Worm (Caenorhabditis elegans) whole organism, L1 larva: ENCODE results near the gene Y37H2C.4.

Source experiments
- C16A3.4 ChIP-seq: fragments of 150-350 bp; optimal IDR thresholded peaks from 2 replicates; lab custom pipeline; 2014; ENCODE audit warnings: missing biosample characterization, missing genetic modification characterization
- F16B12.6 ChIP-seq: fragments of 150-350 bp; optimal IDR thresholded peaks from 2 replicates; lab custom pipeline; 2014; ENCODE audit warnings: missing biosample characterization, missing genetic modification characterization
- ama-1 ChIP-seq: fragments of 150-350 bp; optimal IDR thresholded peaks from 2 replicates; lab custom pipeline; 2014
- ceh-63 ChIP-seq: fragments of 200-800 bp; sonication (Bioruptor generic); optimal IDR thresholded peaks from 2 replicates; lab custom pipeline; 2018; ENCODE audit warnings: mild to moderate bottlenecking, missing genetic modification characterization, missing compliant biosample characterization
- ceh-8 ChIP-seq: fragments of 200-800 bp; sonication (Bioruptor generic); optimal IDR thresholded peaks from 2 replicates; lab custom pipeline; 2018; ENCODE audit warnings: mild to moderate bottlenecking, missing genetic modification characterization, moderate library complexity, missing compliant biosample characterization
- ceh-82 ChIP-seq, 3 experiments: fragments of 150-350 bp in 1 of 3; sonication (generic microtip) in 2 of 3; optimal IDR thresholded peaks; 2 replicates each; lab custom pipeline; 2014 to 2017; ENCODE audit warnings: missing biosample characterization in 3 of 3, missing genetic modification characterization in 3 of 3
- ceh-88 ChIP-seq: fragments of 200-800 bp; sonication (Bioruptor generic); IDR thresholded peaks from 2 replicates; pipeline ENCODE4 v1.3.6; 2022; ENCODE audit warnings: missing genetic modification characterization, missing compliant biosample characterization
- dpl-1 ChIP-seq, 3 experiments: fragments of 150-350 bp in 2 of 3; sonication (generic microtip) in 1 of 3; optimal IDR thresholded peaks; 2 replicates each; lab custom pipeline; 2014 to 2017; ENCODE audit warnings: missing biosample characterization in 3 of 3, missing genetic modification characterization in 3 of 3, missing genetic modification reagents in 3 of 3
- dsc-1 ChIP-seq: sonication (generic microtip); optimal IDR thresholded peaks from 2 replicates; lab custom pipeline; 2016; ENCODE audit warnings: mild to moderate bottlenecking, missing genetic modification characterization, missing compliant biosample characterization
- efl-1 ChIP-seq, 4 experiments: fragments of 150-350 bp; optimal IDR thresholded peaks in 3 of 4; peaks in 1 of 4; 1 replicate in 1 of 4; 2 replicates in 3 of 4; lab custom pipeline; 2014; ENCODE audit warnings: missing biosample characterization in 2 of 4, missing genetic modification characterization in 2 of 4, missing genetic modification reagents in 2 of 4
- egl-13 ChIP-seq: sonication (generic microtip); optimal IDR thresholded peaks from 2 replicates; lab custom pipeline; 2016; ENCODE audit warnings: missing genotype, missing genetic modification reagents, missing genetic modification characterization, missing compliant biosample characterization
- elt-2 ChIP-seq: sonication (generic microtip); optimal IDR thresholded peaks from 2 replicates; lab custom pipeline; 2016; ENCODE audit warnings: missing genetic modification characterization, mild to moderate bottlenecking, inconsistent platforms, missing compliant biosample characterization, missing genetic modification reagents
- elt-3 ChIP-seq, 6 experiments: fragments of 150-350 bp in 1 of 6; sonication (generic microtip); optimal IDR thresholded peaks; 2 replicates each; lab custom pipeline; 2017 to 2018; ENCODE audit warnings: missing biosample characterization in 6 of 6, missing genetic modification characterization in 6 of 6, inconsistent platforms in 1 of 6
- fkh-4 ChIP-seq: sonication (generic microtip); optimal IDR thresholded peaks from 2 replicates; lab custom pipeline; 2016; ENCODE audit warnings: missing compliant biosample characterization, missing genetic modification characterization, borderline replicate concordance
- fkh-8 ChIP-seq: sonication (generic microtip); optimal IDR thresholded peaks from 2 replicates; lab custom pipeline; 2016; ENCODE audit warnings: mild to moderate bottlenecking, missing genetic modification characterization, missing compliant biosample characterization
- hlh-4 ChIP-seq: sonication (generic microtip); optimal IDR thresholded peaks from 2 replicates; lab custom pipeline; 2016; ENCODE audit warnings: mild to moderate bottlenecking, missing genetic modification characterization, missing compliant biosample characterization
- lin-13 ChIP-seq: fragments of 150-350 bp; optimal IDR thresholded peaks from 2 replicates; lab custom pipeline; 2014; ENCODE audit warnings: missing biosample characterization, missing genetic modification reagents, missing genetic modification characterization
- lin-35 ChIP-seq, 2 experiments: fragments of 150-350 bp; optimal IDR thresholded peaks; 2 replicates each; lab custom pipeline; 2014; ENCODE audit warnings: missing biosample characterization in 2 of 2, missing genetic modification characterization in 2 of 2, missing genetic modification reagents in 2 of 2
- lsy-2 ChIP-seq, 2 experiments: fragments of 150-350 bp; optimal IDR thresholded peaks; 2 replicates each; lab custom pipeline; 2014; ENCODE audit warnings: missing biosample characterization in 2 of 2, missing genetic modification characterization in 2 of 2
- mdl-1 ChIP-seq, 2 experiments: fragments of 150-350 bp; optimal IDR thresholded peaks; 2 replicates each; lab custom pipeline; 2014 to 2017; ENCODE audit warnings: missing biosample characterization in 2 of 2, missing genetic modification characterization in 2 of 2, inconsistent platforms in 1 of 2
- nhr-19 ChIP-seq: fragments of 200-800 bp; sonication (Bioruptor generic); conservative IDR thresholded peaks from 2 replicates; pipeline ENCODE4 v1.3.6; 2022; ENCODE audit warnings: missing genetic modification characterization, missing compliant biosample characterization
- nhr-20 ChIP-seq: sonication (generic microtip); optimal IDR thresholded peaks from 2 replicates; lab custom pipeline; 2016; ENCODE audit warnings: mild to moderate bottlenecking, missing genetic modification characterization, missing compliant biosample characterization
- nhr-237 ChIP-seq: fragments of 150-350 bp; optimal IDR thresholded peaks from 2 replicates; lab custom pipeline; 2014; ENCODE audit warnings: missing biosample characterization, missing genetic modification characterization
- nhr-47 ChIP-seq: sonication (generic microtip); optimal IDR thresholded peaks from 2 replicates; lab custom pipeline; 2016; ENCODE audit warnings: mild to moderate bottlenecking, missing genetic modification characterization, moderate library complexity, missing compliant biosample characterization
- nhr-71 ChIP-seq: sonication (generic microtip); optimal IDR thresholded peaks from 2 replicates; lab custom pipeline; 2016; ENCODE audit warnings: mild to moderate bottlenecking, missing genetic modification characterization, moderate library complexity, missing compliant biosample characterization
- nhr-77 ChIP-seq: fragments of 150-350 bp; optimal IDR thresholded peaks from 2 replicates; lab custom pipeline; 2014; ENCODE audit warnings: missing biosample characterization, missing genetic modification characterization
- nhr-85 ChIP-seq: sonication (generic microtip); peaks from one replicate; lab custom pipeline; 2016; ENCODE audit warnings: missing genetic modification characterization, inconsistent platforms, missing compliant biosample characterization
- nhr-90 ChIP-seq: sonication (generic microtip); optimal IDR thresholded peaks from 2 replicates; lab custom pipeline; 2016; ENCODE audit warnings: mild to moderate bottlenecking, missing genetic modification characterization, missing compliant biosample characterization; ENCODE audit not compliant: poor library complexity
- pag-3 ChIP-seq: sonication (generic microtip); optimal IDR thresholded peaks from 2 replicates; lab custom pipeline; 2017; ENCODE audit warnings: missing genetic modification characterization, mild to moderate bottlenecking, missing compliant biosample characterization, antibody characterized with exemption, borderline replicate concordance; ENCODE audit not compliant: insufficient read depth
- snpc-4 ChIP-seq: fragments of 150-350 bp; optimal IDR thresholded peaks from 2 replicates; lab custom pipeline; 2014; ENCODE audit warnings: missing biosample characterization, missing genetic modification characterization
- sox-4 ChIP-seq: sonication (generic microtip); optimal IDR thresholded peaks from 2 replicates; lab custom pipeline; 2016; ENCODE audit warnings: missing genetic modification characterization, missing compliant biosample characterization
- sptf-1 ChIP-seq: fragments of 150-350 bp; optimal IDR thresholded peaks from 2 replicates; lab custom pipeline; 2014; ENCODE audit warnings: missing biosample characterization, missing genetic modification characterization
- sup-37 ChIP-seq: fragments of 200-800 bp; sonication (Bioruptor generic); optimal IDR thresholded peaks from 2 replicates; lab custom pipeline; 2018; ENCODE audit warnings: mild to moderate bottlenecking, missing genetic modification characterization, missing compliant biosample characterization
- swsn-7 ChIP-seq: sonication (generic microtip); optimal IDR thresholded peaks from 2 replicates; lab custom pipeline; 2016; ENCODE audit warnings: missing genetic modification characterization, missing compliant biosample characterization
- tbx-2 ChIP-seq: sonication (generic microtip); optimal IDR thresholded peaks from 2 replicates; lab custom pipeline; 2016; ENCODE audit warnings: missing genetic modification characterization, missing compliant biosample characterization
- vab-15 ChIP-seq: sonication (generic microtip); optimal IDR thresholded peaks from 2 replicates; lab custom pipeline; 2017; ENCODE audit warnings: missing genotype, mild to moderate bottlenecking, missing genetic modification characterization, missing compliant biosample characterization
- xbp-1 ChIP-seq: sonication (generic microtip); optimal IDR thresholded peaks from 2 replicates; lab custom pipeline; 2016; ENCODE audit warnings: missing genetic modification characterization, missing compliant biosample characterization
- zag-1 ChIP-seq: fragments of 150-350 bp; optimal IDR thresholded peaks from 2 replicates; lab custom pipeline; 2014; ENCODE audit warnings: missing biosample characterization, missing genetic modification characterization
- ztf-4 ChIP-seq: fragments of 150-350 bp; optimal IDR thresholded peaks from 2 replicates; lab custom pipeline; 2014; ENCODE audit warnings: missing biosample characterization, missing genetic modification characterization

Gene Y37H2C.4

DNA sequence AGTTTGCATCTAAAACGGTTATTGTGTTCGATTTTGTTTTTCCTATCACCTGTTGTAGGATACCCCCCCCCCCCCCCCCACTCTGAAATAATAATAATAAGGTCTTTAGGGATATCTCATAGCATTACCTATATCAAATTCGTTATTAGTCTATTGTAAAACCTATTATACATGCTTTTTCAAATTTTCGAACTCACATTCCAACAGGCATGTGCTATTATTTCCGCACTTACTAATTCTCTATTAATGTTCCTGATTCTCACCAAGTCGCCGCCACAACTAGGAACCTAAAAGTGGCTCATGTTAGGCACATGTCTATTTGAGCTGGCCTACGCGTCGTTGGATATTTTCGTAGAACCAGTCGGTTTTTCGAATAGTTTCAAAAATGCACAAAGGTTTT is at the start of gene Y37H2C.4:
Gene Y37H2C.4 (plus strand): TSS at position 301 of the 400 bp plus-strand sequence.
- no peak for TF ChIP-seq ceh-88 (GFP tag; lab: Robert Waterston, UW)
- no peak for TF ChIP-seq swsn-7 (tag; lab: Kevin White, UChicago)
- no peak for TF ChIP-seq sup-37 (GFP tag; lab: Kevin White, UChicago)
- TF ChIP-seq elt-3 (tag; optimal IDR thresholded peaks at IDR 0.05; lab: Kevin White, UChicago): no peak
- TF ChIP-seq dsc-1 (tag; lab: Kevin White, UChicago): no peak
- no peak for TF ChIP-seq vab-15 (tag; lab: Kevin White, UChicago)
- no peak for TF ChIP-seq ama-1 (lab: Kevin White, UChicago)
- TF ChIP-seq snpc-4 (tag; lab: Kevin White, UChicago): no peak
- TF ChIP-seq xbp-1: no peak
- no peak for TF ChIP-seq nhr-20 (tag; lab: Kevin White, UChicago)
- no peak for TF ChIP-seq fkh-8
- no peak for TF ChIP-seq ztf-4 (tag; lab: Kevin White, UChicago)
- TF ChIP-seq mdl-1 (tag; optimal IDR thresholded peaks at IDR 0.05; lab: Kevin White, UChicago): no peak
- no peak for TF ChIP-seq fkh-4 (tag; lab: Kevin White, UChicago)
- no peak for TF ChIP-seq egl-13

DNA sequence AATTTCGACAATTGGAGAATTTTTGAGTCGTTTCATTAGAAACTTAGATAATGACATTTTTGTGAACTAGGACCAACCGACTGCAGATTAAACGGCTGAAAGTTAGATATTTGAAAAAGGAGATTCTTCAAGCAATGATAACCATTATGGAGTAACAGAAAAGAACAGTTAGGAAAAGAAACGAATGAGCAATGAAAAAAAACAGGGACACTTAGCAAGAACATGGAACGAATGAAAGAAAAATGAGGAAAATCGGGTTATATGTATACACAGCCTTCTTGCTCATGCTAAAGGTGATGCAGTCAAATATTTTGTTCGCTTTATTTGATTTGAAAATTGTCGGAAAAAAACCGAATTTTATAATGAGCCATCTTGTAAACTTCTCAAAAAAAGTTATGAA is 46.1 kb upstream of the Y37H2C.4 start, which contains the start of gene F16H6.10:
Gene F16H6.10 (minus strand): TSS at position 101 of the 400 bp plus-strand sequence.
- no peak for TF ChIP-seq nhr-90

DNA sequence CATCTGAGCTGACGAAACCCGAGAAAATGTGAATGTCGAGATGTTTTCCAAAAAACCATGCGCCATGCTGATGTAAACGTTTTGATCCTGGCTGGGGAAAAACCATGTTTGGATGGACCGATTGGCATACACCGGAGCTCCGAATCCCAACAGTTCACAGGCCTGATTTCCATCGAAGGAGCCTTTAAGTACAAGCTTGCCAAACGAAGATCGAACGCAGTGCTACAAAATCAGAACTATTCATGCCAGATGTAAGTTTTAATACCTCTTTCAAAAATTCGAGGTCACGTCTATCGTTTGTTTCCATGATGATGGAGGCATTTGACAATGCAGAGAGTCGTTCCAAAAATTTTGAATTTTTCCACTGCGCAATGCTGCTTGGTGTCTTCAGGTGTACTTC is 34.7 kb upstream of the Y37H2C.4 start:
- no peak for TF ChIP-seq hlh-4 (tag; lab: Kevin White, UChicago)
- TF ChIP-seq efl-1 (optimal IDR thresholded peaks at IDR 0.05; lab: Kevin White, UChicago): no peak
- TF ChIP-seq efl-1 (GFP tag; optimal IDR thresholded peaks at IDR 0.05 in 1 of 2; lab: Kevin White, UChicago): no peak
- no peak for TF ChIP-seq C16A3.4
- TF ChIP-seq ceh-8 (GFP tag; lab: Kevin White, UChicago): no peak
- no peak for TF ChIP-seq tbx-2 (tag; lab: Kevin White, UChicago)
- TF ChIP-seq nhr-237 (tag; lab: Kevin White, UChicago): no peak
- no peak for TF ChIP-seq fkh-4 (tag; lab: Kevin White, UChicago)
- TF ChIP-seq F16B12.6 (tag; lab: Kevin White, UChicago): no peak
- no peak for TF ChIP-seq ceh-63
- TF ChIP-seq nhr-20 (tag; lab: Kevin White, UChicago): no peak
- no peak for TF ChIP-seq nhr-77 (tag; lab: Kevin White, UChicago)

- TF ChIP-seq efl-1 (optimal IDR thresholded peaks at IDR 0.05; lab: Kevin White, UChicago) (no peak), efl-1 (GFP tag; optimal IDR thresholded peaks at IDR 0.05 in 1 of 2; lab: Kevin White, UChicago) (no peak), lin-35 (GFP tag; optimal IDR thresholded peaks at IDR 0.05; lab: Kevin White, UChicago) (peak in 1 of 2 experiments; percentile 4)
These were observed 33.7 kb upstream of the Y37H2C.4 start, which contains the start of gene R10E8.3 for ce11 chrV:18236714-18237288. R10E8.3 (minus strand) TSS chrV:18236764.

ce11 chrV:18241328-18241727 is 29.2 kb upstream of the Y37H2C.4 start, which contains the start of gene R10E8.8:
R10E8.8 (minus strand) TSS chrV:18241670.
- TF ChIP-seq nhr-47 (tag; lab: Kevin White, UChicago): no peak
- TF ChIP-seq egl-13: no peak
- no peak for TF ChIP-seq mdl-1 (tag; optimal IDR thresholded peaks at IDR 0.05; lab: Kevin White, UChicago)
- TF ChIP-seq sox-4 (tag; lab: Kevin White, UChicago): no peak
- no peak for TF ChIP-seq efl-1 (optimal IDR thresholded peaks at IDR 0.05; lab: Kevin White, UChicago)
- TF ChIP-seq efl-1 (GFP tag; optimal IDR thresholded peaks at IDR 0.05 in 1 of 2; lab: Kevin White, UChicago): peak in 1 of 2 experiments; percentile 82
- no peak for TF ChIP-seq ceh-82 (tag; optimal IDR thresholded peaks at IDR 0.05; lab: Kevin White, UChicago)
- no peak for TF ChIP-seq sptf-1 (tag; lab: Kevin White, UChicago)
- TF ChIP-seq lin-13 (GFP tag; lab: Kevin White, UChicago): no peak
- TF ChIP-seq nhr-237 (tag; lab: Kevin White, UChicago): no peak
- no peak for TF ChIP-seq swsn-7 (tag; lab: Kevin White, UChicago)
- no peak for TF ChIP-seq nhr-71 (tag; lab: Kevin White, UChicago)
- no peak for TF ChIP-seq zag-1 (tag; lab: Kevin White, UChicago)
- TF ChIP-seq ztf-4 (tag; lab: Kevin White, UChicago): no peak
- peak; percentile 81 for TF ChIP-seq elt-2 (tag; lab: Kevin White, UChicago)
- TF ChIP-seq pag-3: no peak
- TF ChIP-seq nhr-85 (tag; lab: Kevin White, UChicago): no peak
- no peak for TF ChIP-seq ceh-8 (GFP tag; lab: Kevin White, UChicago)
- TF ChIP-seq dpl-1 (GFP tag; optimal IDR thresholded peaks at IDR 0.05; lab: Kevin White, UChicago): peak in 1 of 3 experiments; percentile 2
- no peak for TF ChIP-seq nhr-19
- TF ChIP-seq lsy-2 (tag; optimal IDR thresholded peaks at IDR 0.05; lab: Kevin White, UChicago): peak in 1 of 2 experiments; percentile 32
- TF ChIP-seq lin-35 (GFP tag; optimal IDR thresholded peaks at IDR 0.05; lab: Kevin White, UChicago): peak in 1 of 2 experiments; percentile 30
